Worm (Caenorhabditis elegans) whole organism, young adult: ENCODE measurements around the gene F54C9.3.

Source experiments
- B0336.3 ChIP-seq: fragments of 200-800 bp; sonication (Bioruptor generic); IDR thresholded peaks from 2 replicates; pipeline ENCODE4 v1.3.6; 2022; ENCODE audit warnings: missing genetic modification characterization, missing compliant biosample characterization
- F22D6.2 ChIP-seq: sonication (generic microtip); optimal IDR thresholded peaks from 2 replicates; lab custom pipeline; 2016; ENCODE audit warnings: mild to moderate bottlenecking, missing genetic modification characterization, missing compliant biosample characterization
- F33H1.4 ChIP-seq: fragments of 200-800 bp; sonication (Bioruptor generic); IDR thresholded peaks from 2 replicates; pipeline ENCODE4 v1.3.6; 2022; ENCODE audit warnings: missing genetic modification reagents, missing genetic modification characterization, missing compliant biosample characterization
- F49E8.2 ChIP-seq: sonication (generic microtip); optimal IDR thresholded peaks from 3 replicates; lab custom pipeline; 2017; ENCODE audit warnings: missing genetic modification characterization, mild to moderate bottlenecking, missing compliant biosample characterization, antibody characterized with exemption, moderate library complexity; ENCODE audit not compliant: insufficient read depth
- F55B11.4 ChIP-seq: sonication (generic microtip); optimal IDR thresholded peaks from 2 replicates; lab custom pipeline; 2016; ENCODE audit warnings: missing compliant biosample characterization, missing genetic modification characterization, borderline replicate concordance; ENCODE audit not compliant: insufficient read depth
- K11D2.4 ChIP-seq: fragments of 200-800 bp; sonication (Bioruptor generic); IDR thresholded peaks from 2 replicates; pipeline ENCODE4 v1.3.6; 2022; ENCODE audit warnings: missing genetic modification reagents, missing genetic modification characterization, missing compliant biosample characterization
- ZK185.1 ChIP-seq: sonication (generic microtip); optimal IDR thresholded peaks from 2 replicates; lab custom pipeline; 2016; ENCODE audit warnings: mild to moderate bottlenecking, missing genetic modification characterization, missing compliant biosample characterization; ENCODE audit not compliant: poor library complexity, severe bottlenecking
- ama-1 ChIP-seq, 3 experiments: fragments of 150-350 bp in 1 of 3; sonication (generic microtip) in 2 of 3; optimal IDR thresholded peaks; 2 replicates each; lab custom pipeline; 2014 to 2018; ENCODE audit warnings: missing biosample characterization in 2 of 3, missing genetic modification characterization in 2 of 3, missing genetic modification reagents in 2 of 3
- atf-7 ChIP-seq: sonication (generic microtip); optimal IDR thresholded peaks from 2 replicates; lab custom pipeline; 2017; ENCODE audit warnings: mild to moderate bottlenecking, missing genetic modification characterization, missing compliant biosample characterization
- athp-1 ChIP-seq: sonication (generic microtip); optimal IDR thresholded peaks from 2 replicates; lab custom pipeline; 2017; ENCODE audit warnings: mild to moderate bottlenecking, missing genetic modification characterization, missing compliant biosample characterization
- attf-6 ChIP-seq: fragments of 200-800 bp; sonication (Bioruptor generic); IDR thresholded peaks from 2 replicates; pipeline ENCODE4 v1.3.6; 2022; ENCODE audit warnings: missing genetic modification reagents, missing genetic modification characterization, missing compliant biosample characterization
- bed-1 ChIP-seq: fragments of 200-800 bp; sonication (Bioruptor generic); IDR thresholded peaks from 2 replicates; pipeline ENCODE4 v1.3.6; 2022; ENCODE audit warnings: missing genetic modification reagents, missing genetic modification characterization, missing compliant biosample characterization
- ceh-40 ChIP-seq: fragments of 200-800 bp; sonication (Bioruptor generic); IDR thresholded peaks from 2 replicates; pipeline ENCODE4 v1.3.6; 2022; ENCODE audit warnings: missing genetic modification characterization, missing compliant biosample characterization
- ceh-58 ChIP-seq: fragments of 200-800 bp; sonication (Bioruptor generic); IDR thresholded peaks from 2 replicates; pipeline ENCODE4 v1.3.6; 2022; ENCODE audit warnings: missing genetic modification characterization, missing compliant biosample characterization
- ceh-79 ChIP-seq: sonication (generic microtip); optimal IDR thresholded peaks from 2 replicates; lab custom pipeline; 2017; ENCODE audit warnings: mild to moderate bottlenecking, missing genetic modification characterization, missing compliant biosample characterization
- egl-44 ChIP-seq: fragments of 200-800 bp; sonication (Bioruptor generic); IDR thresholded peaks from 2 replicates; pipeline ENCODE4 v1.3.6; 2022; ENCODE audit warnings: missing genetic modification reagents, missing genetic modification characterization, missing compliant biosample characterization
- ekl-4 ChIP-seq: fragments of 200-800 bp; sonication (Bioruptor generic); IDR thresholded peaks from 2 replicates; pipeline ENCODE4 v1.3.6; 2022; ENCODE audit warnings: missing genetic modification reagents, missing genetic modification characterization, missing compliant biosample characterization
- hlh-26 ChIP-seq: fragments of 200-800 bp; sonication (Bioruptor generic); conservative IDR thresholded peaks from 2 replicates; pipeline ENCODE4 v1.3.6; 2022; ENCODE audit warnings: missing genetic modification reagents, missing genetic modification characterization, missing compliant biosample characterization
- hmg-1.2 ChIP-seq: fragments of 200-800 bp; sonication (Bioruptor generic); IDR thresholded peaks from 2 replicates; pipeline ENCODE4 v1.3.6; 2022; ENCODE audit warnings: missing genetic modification reagents, missing genetic modification characterization, missing compliant biosample characterization
- hrde-1 ChIP-seq: sonication (generic microtip); optimal IDR thresholded peaks from 2 replicates; lab custom pipeline; 2016; ENCODE audit warnings: missing genetic modification characterization, mild to moderate bottlenecking, missing compliant biosample characterization, moderate library complexity, missing genotype, missing genetic modification reagents, borderline replicate concordance
- lag-1 ChIP-seq: fragments of 200-800 bp; sonication (Bioruptor generic); IDR thresholded peaks from 2 replicates; pipeline ENCODE4 v1.3.6; 2022; ENCODE audit warnings: missing genetic modification reagents, missing genetic modification characterization, missing compliant biosample characterization
- lin-35 ChIP-seq, 3 experiments: fragments of 150-350 bp in 2 of 3; sonication (generic microtip) in 1 of 3; optimal IDR thresholded peaks; 2 replicates each; lab custom pipeline; 2014 to 2018; ENCODE audit warnings: missing biosample characterization in 3 of 3, missing genetic modification characterization in 3 of 3, missing genetic modification reagents in 3 of 3
- lin-40 ChIP-seq: sonication (generic microtip); optimal IDR thresholded peaks from 2 replicates; lab custom pipeline; 2016; ENCODE audit warnings: missing genetic modification characterization, mild to moderate bottlenecking, missing compliant biosample characterization, missing genotype, missing genetic modification reagents
- nhr-80 ChIP-seq: sonication (generic microtip); optimal IDR thresholded peaks from 2 replicates; lab custom pipeline; 2016; ENCODE audit warnings: missing genetic modification characterization, missing compliant biosample characterization
- pbrm-1 ChIP-seq: fragments of 200-800 bp; sonication (Bioruptor generic); IDR thresholded peaks from 2 replicates; pipeline ENCODE4 v1.3.6; 2022; ENCODE audit warnings: missing genetic modification reagents, missing genetic modification characterization, missing compliant biosample characterization
- rcor-1 ChIP-seq: fragments of 200-800 bp; sonication (Bioruptor generic); IDR thresholded peaks from 2 replicates; pipeline ENCODE4 v1.3.6; 2022; ENCODE audit warnings: missing genetic modification reagents, missing genetic modification characterization, missing compliant biosample characterization
- rec-8 ChIP-seq, 2 experiments: sonication (generic microtip); optimal IDR thresholded peaks; 2 replicates each; lab custom pipeline; 2016; ENCODE audit warnings: mild to moderate bottlenecking in 2 of 2, missing genetic modification characterization in 2 of 2, missing genetic modification reagents in 2 of 2, missing genotype in 2 of 2, missing biosample characterization in 1 of 2, missing compliant biosample characterization in 1 of 2, moderate library complexity in 1 of 2
- sdz-38 ChIP-seq: sonication (generic microtip); optimal IDR thresholded peaks from 2 replicates; lab custom pipeline; 2016; ENCODE audit warnings: missing genotype, missing genetic modification characterization, missing compliant biosample characterization
- sptf-2 ChIP-seq: fragments of 200-800 bp; sonication (Bioruptor generic); optimal IDR thresholded peaks from 2 replicates; lab custom pipeline; 2018; ENCODE audit warnings: mild to moderate bottlenecking, missing genetic modification characterization, missing compliant biosample characterization
- tbp1 ChIP-seq: fragments of 200-800 bp; sonication (Bioruptor generic); optimal IDR thresholded peaks from 2 replicates; lab custom pipeline; 2018; ENCODE audit warnings: mild to moderate bottlenecking, missing genetic modification characterization, missing compliant biosample characterization
- unc-130 ChIP-seq: sonication (generic microtip); optimal IDR thresholded peaks from 2 replicates; lab custom pipeline; 2016; ENCODE audit warnings: missing genetic modification reagents, missing genetic modification characterization, missing compliant biosample characterization
- ztf-28 ChIP-seq: fragments of 200-800 bp; sonication (Bioruptor generic); IDR thresholded peaks from 2 replicates; pipeline ENCODE4 v1.3.6; 2022; ENCODE audit warnings: missing genetic modification reagents, missing genetic modification characterization, missing compliant biosample characterization
- ztf-6 ChIP-seq: fragments of 200-800 bp; sonication (Bioruptor generic); IDR thresholded peaks from 2 replicates; pipeline ENCODE4 v1.3.6; 2022; ENCODE audit warnings: missing genetic modification reagents, missing genetic modification characterization, missing compliant biosample characterization

F54C9.3 gene

DNA sequence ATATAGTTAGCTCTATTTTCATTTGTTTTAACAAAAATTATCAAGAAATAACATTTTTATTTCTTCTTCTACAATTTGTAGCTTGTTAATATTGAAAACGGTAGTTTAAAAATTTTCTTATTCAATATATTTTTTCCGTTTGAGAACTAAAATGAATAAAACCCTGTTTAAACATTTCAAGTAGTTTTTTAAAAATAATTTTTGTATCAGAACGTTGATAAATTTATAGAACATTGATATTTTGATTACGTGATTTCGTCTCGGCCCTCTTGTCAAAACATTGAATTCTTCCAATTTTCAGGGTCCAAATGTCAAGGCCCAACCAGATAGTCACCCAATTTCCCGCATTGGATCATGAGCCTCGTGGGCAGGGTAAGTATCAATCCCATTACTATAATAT, 26.2 kb downstream of the F54C9.3 start, which contains the start of gene pqn-73:
Gene pqn-73 (plus strand): TSS at position 301 of the 400 bp plus-strand sequence.
- TF ChIP-seq atf-7 (tag; lab: Kevin White, UChicago), result no peak

DNA sequence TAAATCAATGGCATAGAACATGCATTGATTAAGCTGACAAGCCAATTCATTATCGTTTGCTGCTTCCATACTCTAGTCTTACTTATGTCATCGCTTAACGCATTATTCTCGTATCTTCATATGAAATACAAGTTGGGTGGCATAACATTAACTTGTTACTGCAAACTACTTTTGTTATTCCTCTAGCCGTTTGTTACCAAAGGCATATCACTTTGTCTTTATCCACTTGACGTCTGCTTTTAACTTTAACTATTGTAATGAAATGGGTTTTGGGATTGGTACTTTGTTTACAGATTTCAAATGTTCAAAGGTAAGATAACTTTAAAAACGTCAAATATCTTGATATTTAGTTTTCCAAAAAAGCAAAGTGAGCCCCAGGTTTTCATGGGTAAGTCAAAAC, 30.6 kb downstream of the F54C9.3 start, which contains the start of gene W01C9.2:
Gene W01C9.2 (plus strand): TSS at position 301 of the 400 bp plus-strand sequence.
- TF ChIP-seq ztf-28 (GFP tag; lab: Robert Waterston, UW), result no peak
- no peak for TF ChIP-seq pbrm-1 (GFP tag; lab: Robert Waterston, UW)
- no peak for TF ChIP-seq hrde-1
- TF ChIP-seq ZK185.1 (tag; lab: Kevin White, UChicago), result no peak
- no peak for TF ChIP-seq ztf-6 (GFP tag; lab: Robert Waterston, UW)
- no peak for TF ChIP-seq rcor-1 (GFP tag; lab: Robert Waterston, UW)
- TF ChIP-seq ama-1 (optimal IDR thresholded peaks at IDR 0.05; lab: Kevin White, UChicago), result no peak
- no peak for TF ChIP-seq ama-1 (GFP tag; optimal IDR thresholded peaks at IDR 0.05; lab: Kevin White, UChicago)
- no peak for TF ChIP-seq F33H1.4 (GFP tag; lab: Robert Waterston, UW)
- TF ChIP-seq athp-1 (tag; lab: Kevin White, UChicago), result no peak
- TF ChIP-seq lin-40 (tag; lab: Kevin White, UChicago), result no peak
- no peak for TF ChIP-seq tbp1
- TF ChIP-seq egl-44 (GFP tag; lab: Robert Waterston, UW), result no peak
- TF ChIP-seq attf-6, result no peak
- no peak for TF ChIP-seq F55B11.4 (tag; lab: Kevin White, UChicago)
- TF ChIP-seq bed-1, result no peak

DNA sequence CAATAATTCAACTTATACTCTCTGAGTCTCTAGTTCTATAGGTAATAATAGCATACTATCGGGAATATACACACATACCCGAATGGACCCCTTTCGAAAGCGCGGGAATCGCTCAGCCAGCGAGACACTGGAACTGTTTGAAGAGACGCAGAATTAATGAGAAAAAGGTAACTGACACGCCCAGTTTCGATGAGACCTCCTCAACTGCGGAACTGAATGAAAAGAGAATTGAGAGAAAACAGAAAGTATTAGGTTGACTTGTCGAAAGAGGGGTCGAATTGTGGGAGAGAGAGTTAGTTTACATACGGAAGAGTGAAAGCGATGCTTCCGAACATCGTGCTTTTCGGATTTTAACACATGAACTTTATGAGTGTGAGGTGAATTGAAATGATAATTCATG, 34.6 kb downstream of the F54C9.3 start:
- no peak for TF ChIP-seq attf-6
- peak; percentile 36; the same call in 1 of the 2 replicates for TF ChIP-seq hmg-1.2 (GFP tag; lab: Robert Waterston, UW)
- TF ChIP-seq, all 124 proteins: peak for 1

DNA sequence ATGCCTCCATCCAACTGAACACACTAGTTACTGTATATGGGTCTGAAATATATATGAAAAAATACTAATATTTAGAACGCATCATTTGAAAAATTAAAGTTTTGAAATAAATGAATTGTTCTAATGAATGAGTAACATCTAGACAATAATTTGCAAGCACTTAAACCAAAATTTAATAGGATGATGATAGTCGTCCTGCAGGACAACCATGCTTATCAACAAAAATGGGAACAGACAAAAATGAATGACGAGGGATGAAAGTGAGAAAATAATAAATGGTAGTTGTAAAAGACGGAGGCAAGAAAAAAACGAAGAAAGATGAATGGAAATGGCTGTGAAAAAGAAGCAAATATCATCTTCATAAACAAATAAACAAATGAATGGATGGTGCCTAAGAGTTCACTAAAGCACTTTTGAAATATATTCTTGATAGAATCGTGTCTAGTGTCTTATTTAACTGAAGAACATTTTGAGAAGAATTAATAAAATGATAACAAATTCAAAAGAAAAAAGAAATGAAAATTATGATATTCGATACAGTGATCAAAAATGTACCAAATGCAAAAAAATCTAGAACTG, 35.4 kb downstream of the F54C9.3 start, which contains the start of gene gldi-7:
Gene gldi-7 (minus strand): TSS at position 42 of the 579 bp plus-strand sequence.
- TF ChIP-seq hrde-1 (no peak), K11D2.4 (GFP tag; lab: Robert Waterston, UW) (no peak), nhr-80 (tag; lab: Kevin White, UChicago) (peak; percentile 33), unc-130 (GFP tag; lab: Kevin White, UChicago) (no peak)

- TF ChIP-seq ceh-79 (tag; lab: Kevin White, UChicago), result no peak
- TF ChIP-seq lin-35 (GFP tag; optimal IDR thresholded peaks at IDR 0.05; lab: Kevin White, UChicago), result no peak
- no peak for TF ChIP-seq rec-8 (tag; optimal IDR thresholded peaks at IDR 0.05; lab: Kevin White, UChicago)
- no peak for TF ChIP-seq F22D6.2 (tag; lab: Kevin White, UChicago)
- TF ChIP-seq F49E8.2 (tag; lab: Kevin White, UChicago), result no peak
- no peak for TF ChIP-seq ceh-40
- no peak for TF ChIP-seq hmg-1.2 (GFP tag; lab: Robert Waterston, UW)
- TF ChIP-seq sptf-2 (GFP tag; lab: Kevin White, UChicago), result no peak
- no peak for TF ChIP-seq ceh-58 (GFP tag; lab: Robert Waterston, UW)
- TF ChIP-seq lag-1, result no peak
- TF ChIP-seq sdz-38 (tag; lab: Kevin White, UChicago), result no peak
- no peak for TF ChIP-seq ekl-4 (GFP tag; lab: Robert Waterston, UW)
- TF ChIP-seq hlh-26 (GFP tag; lab: Robert Waterston, UW), result no peak
- TF ChIP-seq B0336.3 (GFP tag; lab: Robert Waterston, UW), result no peak
These were observed 37.4 kb downstream of the F54C9.3 start for ce11 chrII:8529176-8529698.
